Fruit fly (Drosophila melanogaster) whole organism, pupa: ENCODE data around the gene THG.
A peak's percentile ranks its signal among the peaks of the same experiment; 100 is the strongest.

Experiments
- CG14655 ChIP-seq: fragments of 200-800 bp; sonication (Bioruptor generic); optimal IDR thresholded peaks from 3 replicates; lab custom pipeline; 2017; ENCODE audit warnings: mild to moderate bottlenecking, missing biosample characterization, missing genetic modification reagents, missing genetic modification characterization
- CG17806 ChIP-seq: fragments of 200-800 bp; sonication (Bioruptor generic); optimal IDR thresholded peaks from 2 replicates; lab custom pipeline; 2018; ENCODE audit warnings: missing biosample characterization, mild to moderate bottlenecking, missing genetic modification characterization, moderate library complexity
- CG34367 ChIP-seq: fragments of 200-800 bp; sonication (Bioruptor generic); optimal IDR thresholded peaks from 2 replicates; lab custom pipeline; 2018; ENCODE audit warnings: missing biosample characterization, mild to moderate bottlenecking, missing genetic modification characterization
- CG4496 ChIP-seq: fragments of 200-800 bp; sonication (Bioruptor generic); IDR thresholded peaks from 3 replicates; pipeline ENCODE4 v1.3.6; 2022; ENCODE audit warnings: missing biosample characterization, missing genetic modification characterization
- CG8301 ChIP-seq: fragments of 200-800 bp; sonication (Bioruptor generic); optimal IDR thresholded peaks from 2 replicates; lab custom pipeline; 2018; ENCODE audit warnings: missing biosample characterization, mild to moderate bottlenecking, missing genetic modification characterization
- CG9948 ChIP-seq: fragments of 200-800 bp; sonication (Bioruptor generic); optimal IDR thresholded peaks from 2 replicates; lab custom pipeline; 2018; ENCODE audit warnings: missing biosample characterization, mild to moderate bottlenecking, missing genetic modification characterization, moderate library complexity
- Ets98B ChIP-seq: fragments of 200-800 bp; sonication (Bioruptor generic); IDR thresholded peaks from 2 replicates; pipeline ENCODE4 v1.3.6; 2022; ENCODE audit warnings: missing biosample characterization, missing genetic modification characterization
- Pif1B ChIP-seq: fragments of 200-800 bp; sonication (Bioruptor generic); optimal IDR thresholded peaks from 3 replicates; lab custom pipeline; 2016; ENCODE audit warnings: missing biosample characterization, missing genetic modification characterization
- rn ChIP-seq: fragments of 200-800 bp; sonication (Bioruptor generic); IDR thresholded peaks from 2 replicates; pipeline ENCODE4 v1.3.6; 2022; ENCODE audit warnings: missing biosample characterization, missing genetic modification characterization

Gene THG

dm6 chr2L:14972133-14972532, 37.4 kb downstream of the THG start, which contains the start of gene side-II:
Gene side-II (minus strand): TSS chr2L:14972300.
- no peak for TF ChIP-seq Pif1B (GFP tag; lab: Kevin White, UChicago)
- no peak for TF ChIP-seq CG17806 (tag; lab: Kevin White, UChicago)
- no peak for TF ChIP-seq CG8301 (tag; lab: Kevin White, UChicago)
- TF ChIP-seq CG9948 (tag; lab: Kevin White, UChicago) = no peak
- TF ChIP-seq rn (GFP tag; lab: Robert Waterston, UW) = 0 out of 2 replicates have a peak, but pooled peaks have one; percentile 9
- peak; percentile 62 for TF ChIP-seq CG4496 (GFP tag; lab: Robert Waterston, UW)
- no peak for TF ChIP-seq CG14655 (GFP tag; lab: Kevin White, UChicago)
- TF ChIP-seq CG34367 = no peak
- no peak for TF ChIP-seq Ets98B
